Worm (Caenorhabditis elegans): Measurements from ENCODE around the gene swt-4.

- TF ChIP-seq pag-3 (tag; optimal IDR thresholded peaks at IDR 0.05; ENCODE audit: borderline replicate concordance) (no peak), ama-1 (optimal IDR thresholded peaks at IDR 0.05) (no peak), fkh-10 (GFP tag; optimal IDR thresholded peaks at IDR 0.05) (no peak), hlh-6 (tag; optimal IDR thresholded peaks at IDR 0.05) (no peak), pha-4 (tag; optimal IDR thresholded peaks at IDR 0.05) (no peak), ets-4 (tag; optimal IDR thresholded peaks at IDR 0.05) (no peak), dmd-4 (tag; optimal IDR thresholded peaks at IDR 0.05; ENCODE audit: borderline replicate concordance) (no peak), tbx-2 (tag; optimal IDR thresholded peaks at IDR 0.05) (no peak), ceh-30 (tag; optimal IDR thresholded peaks at IDR 0.05) (no peak), sdc-2 (tag; optimal IDR thresholded peaks at IDR 0.05) (no peak), elt-2 (tag; optimal IDR thresholded peaks at IDR 0.05) (no peak)
Observed at ce11 chrIII:10629795-10630194, 852 bp upstream of the swt-4 start.

All from whole organism, late embryonic.